Fruit fly (Drosophila melanogaster) whole organism, prepupa: Measurements from ENCODE around the gene Fum4.

Experiments
- Blimp-1 ChIP-seq: fragments of 200-800 bp; sonication (Bioruptor generic); optimal IDR thresholded peaks from 3 replicates; lab custom pipeline; 2017; ENCODE audit warnings: missing biosample characterization, missing genetic modification characterization, mild to moderate bottlenecking, moderate library complexity, missing genetic modification reagents
- CG3032 ChIP-seq: fragments of 200-800 bp; optimal IDR thresholded peaks from 2 replicates; lab custom pipeline; 2019; ENCODE audit warnings: missing biosample characterization, mild to moderate bottlenecking, missing genetic modification characterization, moderate library complexity
- CG3919 ChIP-seq: fragments of 200-800 bp; sonication (Bioruptor generic); optimal IDR thresholded peaks from 3 replicates; lab custom pipeline; 2016; ENCODE audit warnings: missing biosample characterization, missing genetic modification characterization
- Ets21C ChIP-seq: fragments of 200-800 bp; sonication (Bioruptor generic); optimal IDR thresholded peaks from 3 replicates; lab custom pipeline; 2016; ENCODE audit warnings: missing biosample characterization, missing genetic modification characterization
- Gug ChIP-seq: fragments of 200-800 bp; sonication (Bioruptor generic); IDR thresholded peaks from 2 replicates; pipeline ENCODE4 v1.3.6; 2022; ENCODE audit warnings: missing biosample characterization, missing genetic modification characterization
- cyc ChIP-seq: fragments of 200-800 bp; sonication (Bioruptor generic); optimal IDR thresholded peaks from 3 replicates; lab custom pipeline; 2016; ENCODE audit warnings: missing biosample characterization, missing genetic modification characterization
- fd59A ChIP-seq: fragments of 200-800 bp; sonication (Bioruptor generic); optimal IDR thresholded peaks from 2 replicates; lab custom pipeline; 2017; ENCODE audit warnings: missing biosample characterization, mild to moderate bottlenecking, missing genetic modification characterization, missing genetic modification reagents
- fkh ChIP-seq: fragments of 200-800 bp; sonication (Bioruptor generic); optimal IDR thresholded peaks from 3 replicates; lab custom pipeline; 2017; ENCODE audit warnings: missing biosample characterization, mild to moderate bottlenecking, missing genetic modification characterization, moderate library complexity
- net ChIP-seq: fragments of 200-800 bp; sonication (Bioruptor generic); optimal IDR thresholded peaks from 3 replicates; lab custom pipeline; 2016; ENCODE audit warnings: missing biosample characterization, missing genetic modification characterization
- salr ChIP-seq, 2 experiments: fragments of 200-800 bp; sonication (Bioruptor generic); optimal IDR thresholded peaks; 3 replicates each; lab custom pipeline; 2016 to 2018; ENCODE audit warnings: missing biosample characterization in 2 of 2, missing genetic modification characterization in 2 of 2, mild to moderate bottlenecking in 1 of 2
- vri ChIP-seq: fragments of 200-800 bp; sonication (Bioruptor generic); optimal IDR thresholded peaks from 3 replicates; lab custom pipeline; 2016; ENCODE audit warnings: missing biosample characterization, mild to moderate bottlenecking, missing genetic modification characterization

- TF ChIP-seq fd59A (GFP tag; lab: Kevin White, UChicago) (no peak), Blimp-1 (GFP tag; lab: Kevin White, UChicago) (no peak), Gug (GFP tag; lab: Robert Waterston, UW) (no peak), net (no peak), vri (GFP tag; lab: Kevin White, UChicago) (no peak), cyc (no peak), CG3032 (tag; lab: Kevin White, UChicago) (no peak), Ets21C (GFP tag; lab: Kevin White, UChicago) (no peak), fkh (GFP tag; lab: Kevin White, UChicago) (peak; percentile 41), salr (GFP tag; optimal IDR thresholded peaks at IDR 0.05; lab: Kevin White, UChicago) (no peak), CG3919 (GFP tag; lab: Kevin White, UChicago) (no peak)
These were observed 31.4 kb upstream of the Fum4 start, which contains the start of gene Bcs1 for dm6 chr2L:10222550-10223231.
